Fruit fly (Drosophila melanogaster): ENCODE data around the gene Uros1.

The Uros1 gene

DNA sequence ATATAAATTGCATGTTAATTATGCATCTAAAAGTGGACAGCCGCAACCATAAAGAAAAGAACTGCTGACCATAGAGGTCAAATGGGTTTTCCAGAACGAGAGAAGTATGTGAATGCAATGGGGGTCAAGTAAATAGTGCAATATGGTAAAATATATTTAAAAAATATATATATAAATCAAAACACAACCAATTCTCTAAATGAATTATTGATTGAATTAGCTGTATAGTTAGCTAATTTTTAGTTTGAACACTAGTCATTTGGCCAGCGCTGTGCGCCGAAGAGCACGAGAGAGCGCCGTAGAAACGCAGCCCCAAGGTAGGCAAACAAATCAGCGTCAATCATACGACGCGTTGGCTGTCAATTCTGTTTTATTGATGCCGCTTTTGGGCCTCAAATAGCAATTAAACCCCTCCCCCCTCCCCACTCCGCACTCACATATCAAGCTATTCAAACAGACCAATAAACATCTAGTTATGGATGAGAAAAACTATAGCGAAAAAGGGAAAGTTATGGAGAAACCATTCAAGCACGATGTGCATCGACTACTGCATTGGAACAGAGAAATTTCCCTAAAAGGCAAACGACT lies 21.0 kb downstream of the Uros1 start (continued):
- peak; percentile 60; the same call in 1 of the 2 replicates for TF ChIP-seq cas (GFP tag; IDR thresholded peaks at IDR 0.05)
- TF ChIP-seq Bdp1 (GFP tag; optimal IDR thresholded peaks at IDR 0.05), result no peak
- no peak for TF ChIP-seq CG12744 (GFP tag; optimal IDR thresholded peaks at IDR 0.05)
- TF ChIP-seq en (GFP tag; optimal IDR thresholded peaks at IDR 0.05), result no peak
- peak; percentile 60 for TF ChIP-seq lilli (GFP tag; optimal IDR thresholded peaks at IDR 0.05)
- peak; percentile 75 for TF ChIP-seq CG1529 (GFP tag; optimal IDR thresholded peaks at IDR 0.05)
- no peak for TF ChIP-seq bigmax (GFP tag; optimal IDR thresholded peaks at IDR 0.05)
- 0 out of 3 replicates have a peak, but pooled peaks have one; percentile 16 for TF ChIP-seq z (GFP tag; IDR thresholded peaks at IDR 0.05)
- TF ChIP-seq pan (optimal IDR thresholded peaks at IDR 0.05), result no peak
- peak in 1 of 2 experiments; percentile 91 for TF ChIP-seq pan (GFP tag; optimal IDR thresholded peaks at IDR 0.05 in 1 of 2, IDR thresholded peaks at IDR 0.05 in 1 of 2)
- TF ChIP-seq CG17612 (GFP tag; IDR thresholded peaks at IDR 0.05), result peak; percentile 68
- no peak for TF ChIP-seq Trl (optimal IDR thresholded peaks at IDR 0.05)
- TF ChIP-seq Trl (GFP tag; optimal IDR thresholded peaks at IDR 0.05), result no peak
- TF ChIP-seq CG4328 (GFP tag; optimal IDR thresholded peaks at IDR 0.05), result peak; percentile 27
- TF ChIP-seq CG8924 (tag; optimal IDR thresholded peaks at IDR 0.05), result peak; percentile 88
- peak; percentile 86 for TF ChIP-seq CG11247 (GFP tag; IDR thresholded peaks at IDR 0.05)
- TF ChIP-seq HLHmδ (GFP tag; optimal IDR thresholded peaks at IDR 0.05), result no peak
- TF ChIP-seq CG11504 (tag; optimal IDR thresholded peaks at IDR 0.05), result peak; percentile 89
- TF ChIP-seq MBD-R2 (GFP tag; IDR thresholded peaks at IDR 0.05), result peak; percentile 59
- TF ChIP-seq CG12299 (tag; optimal IDR thresholded peaks at IDR 0.05), result peak; percentile 67
- no peak for TF ChIP-seq zf30C (GFP tag; optimal IDR thresholded peaks at IDR 0.05)
- peak; percentile 83 for TF ChIP-seq tgo (GFP tag; IDR thresholded peaks at IDR 0.05)
- TF ChIP-seq tll (GFP tag; optimal IDR thresholded peaks at IDR 0.05), result no peak
- peak; percentile 83 for TF ChIP-seq Blimp-1 (GFP tag; optimal IDR thresholded peaks at IDR 0.05)
- TF ChIP-seq Oaz (GFP tag; IDR thresholded peaks at IDR 0.05), result peak; percentile 79
- TF ChIP-seq CG18011 (GFP tag; optimal IDR thresholded peaks at IDR 0.05), result peak; percentile 54
- TF ChIP-seq tup (GFP tag; optimal IDR thresholded peaks at IDR 0.05), result no peak
- peak; percentile 83 for TF ChIP-seq oc (tag; optimal IDR thresholded peaks at IDR 0.05)
- no peak for TF ChIP-seq bbx (GFP tag; IDR thresholded peaks at IDR 0.05; ENCODE audit: partially characterized antibody)
- TF ChIP-seq CG6654 (GFP tag; optimal IDR thresholded peaks at IDR 0.05), result peak; percentile 53
- no peak for TF ChIP-seq CG4854 (GFP tag; optimal IDR thresholded peaks at IDR 0.05)
- no peak for TF ChIP-seq emc (GFP tag; optimal IDR thresholded peaks at IDR 0.05)
- peak; percentile 90 for TF ChIP-seq dysf (GFP tag; IDR thresholded peaks at IDR 0.05)
- no peak for TF ChIP-seq CG4617 (GFP tag; optimal IDR thresholded peaks at IDR 0.05; ENCODE audit: borderline replicate concordance)
- TF ChIP-seq al (GFP tag; IDR thresholded peaks at IDR 0.05), result peak; percentile 82
- TF ChIP-seq CG14710 (tag; optimal IDR thresholded peaks at IDR 0.05), result peak; percentile 73
- peak; percentile 85 for TF ChIP-seq CG6254 (GFP tag; optimal IDR thresholded peaks at IDR 0.05)
- TF ChIP-seq CG42726 (GFP tag; IDR thresholded peaks at IDR 0.05; ENCODE audit: partially characterized antibody), result no peak
- no peak for TF ChIP-seq fu2 (GFP tag; optimal IDR thresholded peaks at IDR 0.05)
- peak; percentile 74 for TF ChIP-seq Hr3 (GFP tag; optimal IDR thresholded peaks at IDR 0.05)
- peak; percentile 66 for TF ChIP-seq CG12769 (tag; optimal IDR thresholded peaks at IDR 0.05)
- peak; percentile 78 for TF ChIP-seq CG16779 (GFP tag; IDR thresholded peaks at IDR 0.05)
- peak; percentile 83 for TF ChIP-seq CG9932 (GFP tag; IDR thresholded peaks at IDR 0.05)
- peak; percentile 85 for TF ChIP-seq tap (tag; optimal IDR thresholded peaks at IDR 0.05)
- peak; percentile 73 for TF ChIP-seq CG8359 (GFP tag; optimal IDR thresholded peaks at IDR 0.05; ENCODE audit: borderline replicate concordance)
- peak; percentile 81 for TF ChIP-seq D19A (tag; optimal IDR thresholded peaks at IDR 0.05)
- peak; percentile 87 for TF ChIP-seq esg (GFP tag; conservative IDR thresholded peaks at IDR 0.05)
- TF ChIP-seq MESR4 (GFP tag; optimal IDR thresholded peaks at IDR 0.05), result peak; percentile 2
- TF ChIP-seq CG12155 (GFP tag; optimal IDR thresholded peaks at IDR 0.05), result peak; percentile 62
- peak in 1 of 2 experiments; percentile 3 for TF ChIP-seq insv (GFP tag; optimal IDR thresholded peaks at IDR 0.05)

Measured in whole organism, embryonic.